Worm (Caenorhabditis elegans) whole organism, L4 larva: ENCODE data around the gene C34B4.3.

Experiments used
- R02D3.7 ChIP-seq: fragments of 150-350 bp; sonication (generic microtip); optimal IDR thresholded peaks from 3 replicates; lab custom pipeline; 2014; ENCODE audit warnings: missing biosample characterization, missing genetic modification characterization
- ceh-82 ChIP-seq: sonication (generic microtip); optimal IDR thresholded peaks from 2 replicates; lab custom pipeline; 2017; ENCODE audit warnings: missing biosample characterization, missing genetic modification characterization
- lin-39 ChIP-seq: fragments of 150-350 bp; optimal IDR thresholded peaks from 2 replicates; lab custom pipeline; 2014; ENCODE audit warnings: missing biosample characterization, missing genetic modification reagents, missing genetic modification characterization
- nhr-6 ChIP-seq: fragments of 150-350 bp; optimal IDR thresholded peaks from 2 replicates; lab custom pipeline; 2014; ENCODE audit warnings: missing biosample characterization, missing genetic modification characterization
- nhr-76 ChIP-seq: fragments of 150-350 bp; optimal IDR thresholded peaks from 2 replicates; lab custom pipeline; 2014; ENCODE audit warnings: missing biosample characterization, missing genetic modification characterization
- tra-1 ChIP-seq: fragments of 200-800 bp; sonication (Bioruptor generic); IDR thresholded peaks from 2 replicates; pipeline ENCODE4 v1.3.6; 2022; ENCODE audit warnings: missing genetic modification reagents, missing genetic modification characterization, missing compliant biosample characterization

ce11 chrV:13063402-13063801 lies 7.5 kb downstream of the C34B4.3 start:
- TF ChIP-seq lin-39 (tag; lab: Kevin White, UChicago) (no peak), tra-1 (no peak), ceh-82 (tag; lab: Kevin White, UChicago) (no peak), nhr-6 (tag; lab: Kevin White, UChicago) (no peak), nhr-76 (tag; lab: Kevin White, UChicago) (no peak), R02D3.7 (tag; lab: Kevin White, UChicago) (no peak)
